Fruit fly (Drosophila melanogaster) whole organism, embryonic: Measurements from ENCODE around the gene Tmhs.
A peak's percentile ranks its signal among the peaks of the same experiment; 100 is the strongest.

Experiments used
- C15 ChIP-seq: fragments of 200-800 bp; sonication (Bioruptor generic); IDR thresholded peaks from 3 replicates; pipeline ENCODE4 v1.3.6; 2022; ENCODE audit warnings: missing biosample characterization, missing genetic modification characterization
- CG10267 ChIP-seq: fragments of 200-800 bp; sonication (Bioruptor generic); optimal IDR thresholded peaks from 2 replicates; lab custom pipeline; 2018; ENCODE audit warnings: missing biosample characterization, mild to moderate bottlenecking, missing genetic modification characterization, moderate library complexity
- CG11093 ChIP-seq: fragments of 200-800 bp; sonication (Bioruptor generic); IDR thresholded peaks from 3 replicates; pipeline ENCODE4 v1.3.6; 2022; ENCODE audit warnings: missing biosample characterization, missing genetic modification characterization
- CG12104 ChIP-seq: fragments of 200-800 bp; sonication (Bioruptor generic); optimal IDR thresholded peaks from 3 replicates; lab custom pipeline; 2016; ENCODE audit warnings: missing biosample characterization, missing genetic modification characterization
- CG13296 ChIP-seq: fragments of 200-800 bp; sonication (Bioruptor generic); optimal IDR thresholded peaks from 3 replicates; lab custom pipeline; 2018; ENCODE audit warnings: missing biosample characterization, mild to moderate bottlenecking, missing genetic modification characterization
- CG1647 ChIP-seq: fragments of 200-800 bp; sonication (Bioruptor generic); optimal IDR thresholded peaks from 3 replicates; lab custom pipeline; 2016; ENCODE audit warnings: missing biosample characterization, missing genetic modification characterization
- CG16863 ChIP-seq: fragments of 200-800 bp; sonication (Bioruptor generic); optimal IDR thresholded peaks from 3 replicates; lab custom pipeline; 2016; ENCODE audit warnings: missing biosample characterization, missing genetic modification characterization
- CG18619 ChIP-seq: fragments of 200-800 bp; sonication (Bioruptor generic); optimal IDR thresholded peaks from 3 replicates; lab custom pipeline; 2017; ENCODE audit warnings: missing biosample characterization, mild to moderate bottlenecking, missing genetic modification characterization
- CG30020 ChIP-seq: fragments of 200-800 bp; optimal IDR thresholded peaks from 2 replicates; lab custom pipeline; 2019; ENCODE audit warnings: missing biosample characterization, mild to moderate bottlenecking, missing genetic modification characterization, moderate library complexity
- CG3163 ChIP-seq: fragments of 200-800 bp; sonication (Bioruptor generic); optimal IDR thresholded peaks from 3 replicates; lab custom pipeline; 2016; ENCODE audit warnings: missing biosample characterization, missing genetic modification characterization
- CG4730 ChIP-seq: fragments of 200-800 bp; sonication (Bioruptor generic); IDR thresholded peaks from 2 replicates; pipeline ENCODE4 v1.3.6; 2022; ENCODE audit warnings: missing biosample characterization, missing genetic modification characterization
- CG6683 ChIP-seq: fragments of 200-800 bp; sonication (Bioruptor generic); optimal IDR thresholded peaks from 2 replicates; lab custom pipeline; 2017; ENCODE audit warnings: missing biosample characterization, mild to moderate bottlenecking, missing genetic modification characterization, missing genetic modification reagents
- CG7839 ChIP-seq: fragments of 200-800 bp; sonication (Bioruptor generic); optimal IDR thresholded peaks from 3 replicates; lab custom pipeline; 2018; ENCODE audit warnings: missing biosample characterization, mild to moderate bottlenecking, missing genetic modification characterization, moderate library complexity
- CoRest ChIP-seq: fragments of 200-800 bp; sonication (Bioruptor generic); optimal IDR thresholded peaks from 3 replicates; lab custom pipeline; 2018; ENCODE audit warnings: missing biosample characterization, mild to moderate bottlenecking, missing genetic modification characterization, moderate library complexity
- D ChIP-seq, 2 experiments: fragments of 200-800 bp in 1 of 2; fragments of >200 bp in 1 of 2; sonication (Bioruptor generic) in 1 of 2; optimal IDR thresholded peaks; 2 replicates in 1 of 2; 3 replicates in 1 of 2; lab custom pipeline; 2017; ENCODE audit warnings: mild to moderate bottlenecking in 1 of 2, missing biosample characterization in 1 of 2, missing genetic modification characterization in 1 of 2, missing genetic modification reagents in 1 of 2
- Dbx ChIP-seq: fragments of 200-800 bp; sonication (Bioruptor generic); IDR thresholded peaks from 3 replicates; pipeline ENCODE4 v1.3.6; 2022; ENCODE audit warnings: missing biosample characterization, missing genetic modification characterization
- Dp ChIP-seq: fragments of 200-800 bp; sonication (Bioruptor generic); optimal IDR thresholded peaks from 2 replicates; lab custom pipeline; 2018; ENCODE audit warnings: missing biosample characterization, mild to moderate bottlenecking, missing genetic modification characterization, moderate library complexity
- ERR ChIP-seq: fragments of 200-800 bp; sonication (Bioruptor generic); optimal IDR thresholded peaks from 2 replicates; lab custom pipeline; 2016; ENCODE audit warnings: missing biosample characterization, missing genetic modification characterization
- HmgD ChIP-seq: fragments of 200-800 bp; sonication (Bioruptor generic); optimal IDR thresholded peaks from 3 replicates; lab custom pipeline; 2016; ENCODE audit warnings: missing biosample characterization, missing genetic modification characterization
- HmgZ ChIP-seq: fragments of 200-800 bp; sonication (Bioruptor generic); optimal IDR thresholded peaks from 2 replicates; lab custom pipeline; 2018; ENCODE audit warnings: missing biosample characterization, mild to moderate bottlenecking, missing genetic modification characterization
- Mrtf ChIP-seq: fragments of 200-800 bp; sonication (Bioruptor generic); IDR thresholded peaks from 3 replicates; pipeline ENCODE4 v1.3.6; 2022; ENCODE audit warnings: missing biosample characterization, missing genetic modification characterization
- Nf-YA ChIP-seq: fragments of 200-800 bp; sonication (Bioruptor generic); IDR thresholded peaks from 2 replicates; pipeline ENCODE4 v1.3.6; 2022; ENCODE audit warnings: missing biosample characterization, missing genetic modification characterization
- NfI ChIP-seq: fragments of 200-800 bp; sonication (Bioruptor generic); optimal IDR thresholded peaks from 3 replicates; lab custom pipeline; 2018; ENCODE audit warnings: missing biosample characterization, mild to moderate bottlenecking, missing genetic modification characterization, moderate library complexity
- Sin3A ChIP-seq: fragments of >200 bp; optimal IDR thresholded peaks from 2 replicates; lab custom pipeline; 2018
- Sry-δ ChIP-seq: fragments of 200-800 bp; sonication (Bioruptor generic); optimal IDR thresholded peaks from 2 replicates; lab custom pipeline; 2016; ENCODE audit warnings: missing biosample characterization, missing genetic modification characterization
- ara ChIP-seq: fragments of 200-800 bp; sonication (Bioruptor generic); IDR thresholded peaks from 2 replicates; pipeline ENCODE4 v1.3.6; 2022; ENCODE audit warnings: missing biosample characterization, missing genetic modification characterization
- az2 ChIP-seq: fragments of 200-800 bp; sonication (Bioruptor generic); optimal IDR thresholded peaks from 3 replicates; lab custom pipeline; 2016; ENCODE audit warnings: missing biosample characterization, missing genetic modification characterization
- bcd ChIP-seq: fragments of 200-800 bp; sonication (Bioruptor generic); optimal IDR thresholded peaks from 2 replicates; lab custom pipeline; 2017; ENCODE audit warnings: missing biosample characterization, mild to moderate bottlenecking, missing genetic modification characterization
- cad ChIP-seq: fragments of >200 bp; optimal IDR thresholded peaks from 2 replicates; lab custom pipeline; 2017; ENCODE audit warnings: missing biosample characterization, missing genetic modification characterization
- cg ChIP-seq: fragments of 200-800 bp; sonication (Bioruptor generic); optimal IDR thresholded peaks from 3 replicates; lab custom pipeline; 2019; ENCODE audit warnings: missing biosample characterization, mild to moderate bottlenecking, missing genetic modification characterization, moderate library complexity
- crol ChIP-seq: fragments of 200-800 bp; sonication (Bioruptor generic); IDR thresholded peaks from 2 replicates; pipeline ENCODE4 v1.3.6; 2022; ENCODE audit warnings: missing biosample characterization, missing genetic modification characterization
- dmrt11E ChIP-seq: fragments of 200-800 bp; sonication (Bioruptor generic); optimal IDR thresholded peaks from 3 replicates; lab custom pipeline; 2018; ENCODE audit warnings: missing biosample characterization, mild to moderate bottlenecking, missing genetic modification characterization, moderate library complexity
- en ChIP-seq: fragments of 200-800 bp; sonication (Bioruptor generic); optimal IDR thresholded peaks from 2 replicates; lab custom pipeline; 2016; ENCODE audit warnings: missing biosample characterization, missing genetic modification characterization
- gem ChIP-seq: fragments of 200-800 bp; sonication (Bioruptor generic); optimal IDR thresholded peaks from 2 replicates; lab custom pipeline; 2019; ENCODE audit warnings: missing biosample characterization, mild to moderate bottlenecking, missing genetic modification characterization, moderate library complexity
- hbn ChIP-seq: fragments of 200-800 bp; sonication (Bioruptor generic); IDR thresholded peaks from 2 replicates; pipeline ENCODE4 v1.3.6; 2022; ENCODE audit warnings: missing biosample characterization, missing genetic modification characterization; ENCODE audit not compliant: partially characterized antibody
- lbe ChIP-seq: fragments of 200-800 bp; sonication (Bioruptor generic); optimal IDR thresholded peaks from 2 replicates; lab custom pipeline; 2016; ENCODE audit warnings: missing biosample characterization, mild to moderate bottlenecking, missing genetic modification characterization
- maf-S ChIP-seq: fragments of 200-800 bp; sonication (Bioruptor generic); optimal IDR thresholded peaks from 2 replicates; lab custom pipeline; 2016; ENCODE audit warnings: missing biosample characterization, missing genetic modification characterization
- nau ChIP-seq: fragments of 200-800 bp; sonication (Bioruptor generic); optimal IDR thresholded peaks from 3 replicates; lab custom pipeline; 2017; ENCODE audit warnings: missing biosample characterization, mild to moderate bottlenecking, missing genetic modification characterization, missing genetic modification reagents
- p53 ChIP-seq: fragments of 200-800 bp; sonication (Bioruptor generic); optimal IDR thresholded peaks from 2 replicates; lab custom pipeline; 2016; ENCODE audit warnings: missing biosample characterization, missing genetic modification characterization
- pzg ChIP-seq: fragments of 200-800 bp; sonication (Bioruptor generic); optimal IDR thresholded peaks from 3 replicates; lab custom pipeline; 2018; ENCODE audit warnings: missing biosample characterization, mild to moderate bottlenecking, missing genetic modification characterization, moderate library complexity
- sc ChIP-seq, 3 experiments: fragments of >200 bp in 2 of 3; fragments of 200-800 bp in 1 of 3; sonication (Bioruptor generic) in 1 of 3; optimal IDR thresholded peaks; 2 replicates in 2 of 3; 3 replicates in 1 of 3; lab custom pipeline; 2017; ENCODE audit warnings: mild to moderate bottlenecking in 1 of 3, missing biosample characterization in 1 of 3, missing genetic modification characterization in 1 of 3, missing genetic modification reagents in 1 of 3
- sens-2 ChIP-seq: fragments of 200-800 bp; sonication (Bioruptor generic); IDR thresholded peaks from 2 replicates; pipeline ENCODE4 v1.3.6; 2022; ENCODE audit warnings: missing biosample characterization, missing genetic modification characterization
- so ChIP-seq: fragments of 200-800 bp; sonication (Bioruptor generic); IDR thresholded peaks from 3 replicates; pipeline ENCODE4 v1.3.6; 2022; ENCODE audit warnings: missing biosample characterization, missing genetic modification characterization
- tap ChIP-seq: fragments of 200-800 bp; optimal IDR thresholded peaks from 3 replicates; lab custom pipeline; 2019; ENCODE audit warnings: missing biosample characterization, mild to moderate bottlenecking, missing genetic modification characterization, moderate library complexity
- tup ChIP-seq: fragments of 200-800 bp; sonication (Bioruptor generic); optimal IDR thresholded peaks from 2 replicates; lab custom pipeline; 2016; ENCODE audit warnings: missing biosample characterization, mild to moderate bottlenecking, missing genetic modification characterization, moderate library complexity
- unc-4 ChIP-seq: fragments of 200-800 bp; sonication (Bioruptor generic); IDR thresholded peaks from 2 replicates; pipeline ENCODE4 v1.3.6; 2022; ENCODE audit warnings: missing biosample characterization, missing genetic modification characterization; ENCODE audit not compliant: partially characterized antibody
- usp ChIP-seq: fragments of >200 bp; optimal IDR thresholded peaks from 2 replicates; lab custom pipeline; 2017; ENCODE audit warnings: missing biosample characterization, missing genetic modification characterization

Tmhs gene

DNA sequence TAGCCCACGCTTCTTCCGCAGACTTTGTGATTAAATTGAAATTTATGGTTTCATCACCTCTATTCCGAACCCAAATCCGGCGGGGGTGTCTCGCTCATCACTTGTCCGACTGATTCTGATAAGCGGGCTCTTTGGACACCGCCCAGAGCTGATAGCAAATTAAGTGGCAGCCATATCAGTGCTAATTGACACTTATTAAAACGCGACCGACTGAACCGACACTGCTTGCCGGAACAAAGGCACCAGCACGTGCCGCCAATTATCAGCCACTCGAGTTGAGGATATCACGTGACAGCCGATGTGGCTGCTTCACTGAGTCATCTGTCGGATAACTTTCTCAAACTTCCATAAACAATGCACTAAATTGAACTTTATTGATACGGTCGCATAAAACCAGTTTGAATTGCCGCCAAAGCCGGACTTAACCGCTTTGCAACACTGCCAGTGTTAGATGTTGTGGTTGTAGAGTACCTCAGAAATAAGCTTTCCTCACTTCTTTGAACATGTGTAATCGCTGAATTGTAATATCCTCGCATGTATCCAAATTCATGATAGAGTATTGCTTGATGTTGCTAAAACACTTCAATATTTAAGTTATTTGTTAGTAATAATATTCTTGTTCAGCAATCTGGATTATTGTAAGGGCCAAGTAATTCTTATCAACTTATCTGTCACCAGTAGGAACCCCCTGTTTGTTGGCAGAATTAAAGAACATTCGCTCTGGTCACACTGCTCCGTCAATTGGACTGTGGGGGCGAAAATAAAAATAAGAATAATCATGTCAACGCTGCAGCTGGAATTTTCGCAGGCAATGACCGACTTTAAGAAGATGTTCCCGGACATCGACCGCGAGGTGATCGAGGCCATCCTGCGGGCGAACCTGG is 28.7 kb upstream of the Tmhs start, which contains the start of gene CG12024 (continued):
- TF ChIP-seq CG6683 (GFP tag; lab: Kevin White, UChicago) (peak; percentile 41), nau (GFP tag; lab: Kevin White, UChicago) (peak; percentile 30), usp (GFP tag; lab: Kevin White, UChicago) (no peak), D (optimal IDR thresholded peaks at IDR 0.05; lab: Kevin White, UChicago) (no peak), D (GFP tag; optimal IDR thresholded peaks at IDR 0.05; lab: Kevin White, UChicago) (peak; percentile 39), so (0 out of 3 replicates have a peak, but pooled peaks have one; percentile 21), gem (tag; lab: Kevin White, UChicago) (peak; percentile 80), CG12104 (GFP tag; lab: Kevin White, UChicago) (peak; percentile 53), CG18619 (GFP tag; lab: Kevin White, UChicago) (peak; percentile 69), ara (no peak), cad (no peak), bcd (GFP tag; lab: Kevin White, UChicago) (peak; percentile 73), p53 (GFP tag; lab: Kevin White, UChicago) (no peak), HmgZ (tag; lab: Kevin White, UChicago) (peak; percentile 90), tup (GFP tag; lab: Kevin White, UChicago) (peak; percentile 43), CG7839 (tag; lab: Kevin White, UChicago) (peak; percentile 74), lbe (GFP tag; lab: Kevin White, UChicago) (peak; percentile 56), CG13296 (GFP tag; lab: Kevin White, UChicago) (peak; percentile 40), dmrt11E (tag; lab: Kevin White, UChicago) (peak; percentile 58), HmgD (GFP tag; lab: Kevin White, UChicago) (peak; percentile 31), CG4730 (GFP tag; lab: Robert Waterston, UW) (peak; percentile 31; the same call in 1 of the 2 replicates), C15 (GFP tag; lab: Robert Waterston, UW) (no peak), CG11093 (GFP tag; lab: Robert Waterston, UW) (peak; percentile 52; the same call in 1 of the 3 replicates), Sin3A (peak; percentile 97), en (GFP tag; lab: Kevin White, UChicago) (peak; percentile 26), CoRest (tag; lab: Kevin White, UChicago) (peak; percentile 91), az2 (peak; percentile 72), maf-S (GFP tag; lab: Kevin White, UChicago) (peak; percentile 70), Mrtf (peak; percentile 58; the same call in 1 of the 3 replicates), crol (GFP tag; lab: Robert Waterston, UW) (no peak), cg (GFP tag; lab: Kevin White, UChicago) (no peak), CG30020 (tag; lab: Kevin White, UChicago) (peak; percentile 93), unc-4 (GFP tag; lab: Robert Waterston, UW) (peak; percentile 42; the same call in 1 of the 2 replicates), hbn (no peak), Nf-YA (no peak), CG10267 (peak; percentile 93), Dbx (peak; percentile 72; the same call in 2 of the 3 replicates), pzg (GFP tag; lab: Kevin White, UChicago) (peak; percentile 91), Sry-δ (GFP tag; lab: Kevin White, UChicago) (peak; percentile 71), CG3163 (peak; percentile 62), ERR (GFP tag; lab: Kevin White, UChicago) (peak; percentile 78), NfI (GFP tag; lab: Kevin White, UChicago) (peak; percentile 85), sc (optimal IDR thresholded peaks at IDR 0.05; lab: Kevin White, UChicago) (no peak), sc (GFP tag; optimal IDR thresholded peaks at IDR 0.05; lab: Kevin White, UChicago) (peak; percentile 9), Dp (GFP tag; lab: Kevin White, UChicago) (peak; percentile 91), sens-2 (no peak), CG1647 (GFP tag; lab: Kevin White, UChicago) (peak; percentile 4), tap (peak; percentile 40), CG16863 (GFP tag; lab: Kevin White, UChicago) (peak; percentile 40)
